Fruit fly (Drosophila melanogaster) whole organism, embryonic: ENCODE results near the gene p24-2.
"Not testable (repeated sequence)": the region's sequence is repeated elsewhere in the genome, so short reads cannot be mapped to it uniquely, and the experiment has no call there.

Experiments
- Aef1 ChIP-seq: fragments of 200-800 bp; sonication (Bioruptor generic); IDR thresholded peaks from 3 replicates; pipeline ENCODE4 v1.3.6; 2022; ENCODE audit warnings: missing biosample characterization, missing genetic modification characterization
- Atf-2 ChIP-seq: fragments of 200-800 bp; sonication (Bioruptor generic); optimal IDR thresholded peaks from 2 replicates; lab custom pipeline; 2016; ENCODE audit warnings: missing biosample characterization, missing genetic modification characterization
- CG11695 ChIP-seq: fragments of 200-800 bp; sonication (Bioruptor generic); IDR thresholded peaks from 3 replicates; pipeline ENCODE4 v1.3.6; 2022; ENCODE audit warnings: missing biosample characterization, missing genetic modification characterization
- CG12071 ChIP-seq: fragments of 200-800 bp; sonication (Bioruptor generic); optimal IDR thresholded peaks from 3 replicates; lab custom pipeline; 2018; ENCODE audit warnings: missing biosample characterization, mild to moderate bottlenecking, missing genetic modification characterization
- CG12219 ChIP-seq: fragments of 200-800 bp; sonication (Bioruptor generic); optimal IDR thresholded peaks from 3 replicates; lab custom pipeline; 2018; ENCODE audit warnings: missing biosample characterization, mild to moderate bottlenecking, missing genetic modification characterization
- CG12659 ChIP-seq: fragments of 200-800 bp; sonication (Bioruptor generic); optimal IDR thresholded peaks from 3 replicates; lab custom pipeline; 2017; ENCODE audit warnings: mild to moderate bottlenecking, missing biosample characterization, missing genetic modification reagents, missing genetic modification characterization
- CG14014 ChIP-seq: fragments of 200-800 bp; sonication (Bioruptor generic); IDR thresholded peaks from 2 replicates; pipeline ENCODE4 v1.3.6; 2022; ENCODE audit warnings: missing biosample characterization, missing genetic modification characterization
- CG15601 ChIP-seq: fragments of 200-800 bp; sonication (Bioruptor generic); optimal IDR thresholded peaks from 3 replicates; lab custom pipeline; 2019; ENCODE audit warnings: missing biosample characterization, mild to moderate bottlenecking, missing genetic modification characterization, moderate library complexity
- CG16813 ChIP-seq: fragments of 200-800 bp; sonication (Bioruptor generic); IDR thresholded peaks from 3 replicates; pipeline ENCODE4 v1.3.6; 2022; ENCODE audit warnings: missing biosample characterization, missing genetic modification characterization; ENCODE audit not compliant: partially characterized antibody
- CG17328 ChIP-seq: fragments of 200-800 bp; sonication (Bioruptor generic); IDR thresholded peaks from 2 replicates; pipeline ENCODE4 v1.3.6; 2022; ENCODE audit warnings: missing biosample characterization, missing genetic modification characterization
- CG18011 ChIP-seq: fragments of 200-800 bp; sonication (Bioruptor generic); optimal IDR thresholded peaks from 2 replicates; lab custom pipeline; 2017; ENCODE audit warnings: missing biosample characterization, missing genetic modification characterization, mild to moderate bottlenecking, moderate library complexity, missing genotype
- CG18619 ChIP-seq: fragments of 200-800 bp; sonication (Bioruptor generic); optimal IDR thresholded peaks from 3 replicates; lab custom pipeline; 2017; ENCODE audit warnings: missing biosample characterization, mild to moderate bottlenecking, missing genetic modification characterization
- CG2889 ChIP-seq: fragments of 200-800 bp; sonication (Bioruptor generic); IDR thresholded peaks from 3 replicates; pipeline ENCODE4 v1.3.6; 2022; ENCODE audit warnings: missing biosample characterization, missing genetic modification characterization
- CG32772 ChIP-seq: fragments of 200-800 bp; sonication (Bioruptor generic); IDR thresholded peaks from 2 replicates; pipeline ENCODE4 v1.3.6; 2022; ENCODE audit warnings: missing biosample characterization, missing genetic modification characterization
- CG33213 ChIP-seq: fragments of 200-800 bp; sonication (Bioruptor generic); optimal IDR thresholded peaks from 3 replicates; lab custom pipeline; 2016; ENCODE audit warnings: missing biosample characterization, missing genetic modification characterization
- CG4404 ChIP-seq: fragments of 200-800 bp; sonication (Bioruptor generic); IDR thresholded peaks from 2 replicates; pipeline ENCODE4 v1.3.6; 2022; ENCODE audit warnings: missing biosample characterization, missing genetic modification characterization
- CG4707 ChIP-seq: fragments of 200-800 bp; sonication (Bioruptor generic); optimal IDR thresholded peaks from 2 replicates; lab custom pipeline; 2018; ENCODE audit warnings: missing biosample characterization, mild to moderate bottlenecking, missing genetic modification characterization, moderate library complexity
- CG7357 ChIP-seq: fragments of 200-800 bp; sonication (Bioruptor generic); IDR thresholded peaks from 3 replicates; pipeline ENCODE4 v1.3.6; 2022; ENCODE audit warnings: missing biosample characterization, missing genetic modification characterization
- CG8388 ChIP-seq: fragments of 200-800 bp; sonication (Bioruptor generic); optimal IDR thresholded peaks from 2 replicates; lab custom pipeline; 2019; ENCODE audit warnings: missing biosample characterization, mild to moderate bottlenecking, missing genetic modification characterization, moderate library complexity
- CG8944 ChIP-seq: fragments of 200-800 bp; sonication (Bioruptor generic); optimal IDR thresholded peaks from 3 replicates; lab custom pipeline; 2016; ENCODE audit warnings: missing biosample characterization, missing genetic modification characterization
- Deaf1 ChIP-seq: fragments of 200-800 bp; optimal IDR thresholded peaks from 3 replicates; lab custom pipeline; 2019; ENCODE audit warnings: missing biosample characterization, mild to moderate bottlenecking, missing genetic modification characterization, moderate library complexity
- Dek ChIP-seq: fragments of 200-800 bp; sonication (Bioruptor generic); optimal IDR thresholded peaks from 3 replicates; lab custom pipeline; 2019; ENCODE audit warnings: missing biosample characterization, mild to moderate bottlenecking, missing genetic modification characterization, moderate library complexity
- Drgx ChIP-seq: fragments of 200-800 bp; sonication (Bioruptor generic); IDR thresholded peaks from 2 replicates; pipeline ENCODE4 v1.3.6; 2022; ENCODE audit warnings: missing biosample characterization, missing genetic modification characterization
- Fer3 ChIP-seq: fragments of 200-800 bp; sonication (Bioruptor generic); optimal IDR thresholded peaks from 2 replicates; lab custom pipeline; 2018; ENCODE audit warnings: missing biosample characterization, mild to moderate bottlenecking, missing genetic modification characterization, moderate library complexity
- H15 ChIP-seq: fragments of 200-800 bp; sonication (Bioruptor generic); IDR thresholded peaks from 3 replicates; pipeline ENCODE4 v1.3.6; 2022; ENCODE audit warnings: missing biosample characterization, missing genetic modification characterization
- Lim3 ChIP-seq: fragments of 200-800 bp; sonication (Bioruptor generic); IDR thresholded peaks from 2 replicates; pipeline ENCODE4 v1.3.6; 2022; ENCODE audit warnings: missing biosample characterization, missing genetic modification characterization
- Nf-YB ChIP-seq: fragments of 200-800 bp; sonication (Bioruptor generic); optimal IDR thresholded peaks from 3 replicates; lab custom pipeline; 2019; ENCODE audit warnings: missing biosample characterization, mild to moderate bottlenecking, missing genetic modification characterization, moderate library complexity
- Ravus ChIP-seq: fragments of 200-800 bp; sonication (Bioruptor generic); IDR thresholded peaks from 2 replicates; pipeline ENCODE4 v1.3.6; 2022; ENCODE audit warnings: missing biosample characterization, missing genetic modification characterization
- Sin3A ChIP-seq: fragments of >200 bp; optimal IDR thresholded peaks from 2 replicates; lab custom pipeline; 2018
- Six4 ChIP-seq: fragments of 200-800 bp; sonication (Bioruptor generic); optimal IDR thresholded peaks from 2 replicates; lab custom pipeline; 2016; ENCODE audit warnings: missing biosample characterization, missing genetic modification characterization
- Sox102F ChIP-seq: fragments of 200-800 bp; sonication (Bioruptor generic); optimal IDR thresholded peaks from 2 replicates; lab custom pipeline; 2018; ENCODE audit warnings: missing biosample characterization, mild to moderate bottlenecking, missing genetic modification characterization, moderate library complexity
- cg ChIP-seq: fragments of 200-800 bp; sonication (Bioruptor generic); optimal IDR thresholded peaks from 3 replicates; lab custom pipeline; 2019; ENCODE audit warnings: missing biosample characterization, mild to moderate bottlenecking, missing genetic modification characterization, moderate library complexity
- corto ChIP-seq: fragments of 200-800 bp; sonication (Bioruptor generic); optimal IDR thresholded peaks from 2 replicates; lab custom pipeline; 2016; ENCODE audit warnings: missing biosample characterization, mild to moderate bottlenecking, missing genetic modification characterization, moderate library complexity
- dm ChIP-seq: fragments of 200-800 bp; sonication (Bioruptor generic); optimal IDR thresholded peaks from 3 replicates; lab custom pipeline; 2016; ENCODE audit warnings: missing biosample characterization, missing genetic modification characterization
- ems ChIP-seq: fragments of 200-800 bp; sonication (Bioruptor generic); optimal IDR thresholded peaks from 3 replicates; lab custom pipeline; 2016; ENCODE audit warnings: missing biosample characterization, missing genetic modification characterization
- en ChIP-seq: fragments of 200-800 bp; sonication (Bioruptor generic); optimal IDR thresholded peaks from 2 replicates; lab custom pipeline; 2016; ENCODE audit warnings: missing biosample characterization, missing genetic modification characterization
- fu2 ChIP-seq: fragments of 200-800 bp; sonication (Bioruptor generic); optimal IDR thresholded peaks from 2 replicates; lab custom pipeline; 2016; ENCODE audit warnings: missing biosample characterization, missing genetic modification characterization
- gem ChIP-seq: fragments of 200-800 bp; sonication (Bioruptor generic); optimal IDR thresholded peaks from 2 replicates; lab custom pipeline; 2019; ENCODE audit warnings: missing biosample characterization, mild to moderate bottlenecking, missing genetic modification characterization, moderate library complexity
- grau ChIP-seq: fragments of 200-800 bp; optimal IDR thresholded peaks from 3 replicates; lab custom pipeline; 2019; ENCODE audit warnings: missing biosample characterization, mild to moderate bottlenecking, missing genetic modification characterization, moderate library complexity
- gro ChIP-seq: fragments of 200-800 bp; sonication (Bioruptor generic); optimal IDR thresholded peaks from 2 replicates; lab custom pipeline; 2016; ENCODE audit warnings: missing biosample characterization, missing genetic modification characterization
- gt ChIP-seq: fragments of 200-800 bp; sonication (Bioruptor generic); IDR thresholded peaks from 2 replicates; pipeline ENCODE4 v1.3.6; 2022; ENCODE audit warnings: missing biosample characterization, missing genetic modification characterization
- h ChIP-seq: fragments of >200 bp; optimal IDR thresholded peaks from 2 replicates; lab custom pipeline; 2017
- ham ChIP-seq: fragments of 200-800 bp; sonication (Bioruptor generic); IDR thresholded peaks from 2 replicates; pipeline ENCODE4 v1.3.6; 2022; ENCODE audit warnings: missing biosample characterization, missing genetic modification characterization
- kni ChIP-seq: fragments of 200-800 bp; sonication (Bioruptor generic); optimal IDR thresholded peaks from 3 replicates; lab custom pipeline; 2017; ENCODE audit warnings: mild to moderate bottlenecking, missing biosample characterization, missing genetic modification reagents, missing genetic modification characterization
- otp ChIP-seq: fragments of 200-800 bp; sonication (Bioruptor generic); IDR thresholded peaks from 3 replicates; pipeline ENCODE4, ENCODE4 v1.3.6; 2022; ENCODE audit warnings: missing biosample characterization, missing genetic modification characterization
- seq ChIP-seq: fragments of 200-800 bp; sonication (Bioruptor generic); IDR thresholded peaks from 2 replicates; pipeline ENCODE4 v1.3.6; 2022; ENCODE audit warnings: missing biosample characterization, missing genetic modification characterization
- sna ChIP-seq: fragments of 200-800 bp; sonication (Bioruptor generic); IDR thresholded peaks from 2 replicates; pipeline ENCODE4 v1.3.6; 2022; ENCODE audit warnings: missing biosample characterization, missing genetic modification characterization; ENCODE audit not compliant: partially characterized antibody
- tap ChIP-seq: fragments of 200-800 bp; optimal IDR thresholded peaks from 3 replicates; lab custom pipeline; 2019; ENCODE audit warnings: missing biosample characterization, mild to moderate bottlenecking, missing genetic modification characterization, moderate library complexity
- tgo ChIP-seq: fragments of 200-800 bp; sonication (Bioruptor generic); IDR thresholded peaks from 3 replicates; pipeline ENCODE4 v1.3.6; 2022; ENCODE audit warnings: missing biosample characterization, missing genetic modification characterization
- zen2 ChIP-seq: fragments of 200-800 bp; sonication (Bioruptor generic); IDR thresholded peaks from 3 replicates; pipeline ENCODE4 v1.3.6; 2022; ENCODE audit warnings: missing biosample characterization, missing genetic modification characterization; ENCODE audit not compliant: partially characterized antibody
- zfh2 ChIP-seq: fragments of 200-800 bp; sonication (Bioruptor generic); optimal IDR thresholded peaks from 2 replicates; lab custom pipeline; 2016; ENCODE audit warnings: missing biosample characterization, missing genetic modification characterization

The p24-2 gene

dm6 chr3R:9692675-9693129 is at the start of gene p24-2, which contains the start of the genes Unc-115b and CG32939:
TSS of gene p24-2 (minus strand) at chr3R:9692794.
TSS of gene Unc-115b (minus strand) at chr3R:9692775.
TSS of gene CG32939 (plus strand) at chr3R:9693079.
- not testable (repeated sequence) for TF ChIP-seq Drgx; Sox102F (GFP tag; lab: Kevin White, UChicago); en (GFP tag; lab: Kevin White, UChicago)
- TF ChIP-seq, all 482 proteins: peak for 0; not testable (repeated sequence) for 482

DNA sequence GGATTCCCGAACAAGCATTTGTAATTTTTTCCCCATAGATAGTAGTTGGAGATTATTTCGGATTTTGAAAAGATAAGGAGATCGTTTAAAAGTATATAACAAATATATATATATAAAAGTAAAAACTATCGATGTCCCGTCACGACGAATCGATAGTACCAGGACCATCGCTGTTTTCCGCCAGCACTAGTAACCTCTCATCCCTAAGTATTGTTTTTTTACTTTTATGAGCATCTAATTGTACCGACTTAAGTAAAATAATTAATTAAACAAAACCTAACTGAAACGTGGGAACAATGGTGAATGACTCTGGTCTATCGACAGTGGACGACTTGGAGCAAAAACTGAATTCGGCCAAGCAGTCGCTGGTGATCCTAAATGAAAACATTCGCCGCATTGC is 48.1 kb upstream of the p24-2 start, which contains the start of gene Pnn:
Pnn (plus strand) TSS at position 187 of the 400 bp plus-strand sequence.
- TF ChIP-seq Ravus (GFP tag; lab: Robert Waterston, UW): no peak
- TF ChIP-seq CG8388 (GFP tag; lab: Kevin White, UChicago): no peak
- TF ChIP-seq seq: no peak
- TF ChIP-seq kni (GFP tag; lab: Kevin White, UChicago): no peak
- no peak for TF ChIP-seq grau
- TF ChIP-seq Aef1 (GFP tag; lab: Robert Waterston, UW): no peak
- TF ChIP-seq H15 (GFP tag; lab: Robert Waterston, UW): no peak
- TF ChIP-seq CG18011 (GFP tag; lab: Kevin White, UChicago): no peak
- TF ChIP-seq tap (tag; lab: Kevin White, UChicago): no peak
- TF ChIP-seq zen2: peak; percentile 85
- peak; percentile 92 for TF ChIP-seq CG16813 (GFP tag; lab: Robert Waterston, UW)
- TF ChIP-seq CG12219: no peak
- no peak for TF ChIP-seq h (lab: Kevin White, UChicago)
- TF ChIP-seq CG14014: no peak
- TF ChIP-seq Nf-YB (GFP tag; lab: Kevin White, UChicago): no peak
- no peak for TF ChIP-seq CG4404 (GFP tag; lab: Robert Waterston, UW)
- TF ChIP-seq CG18619 (GFP tag; lab: Kevin White, UChicago): no peak
- TF ChIP-seq gt (GFP tag; lab: Robert Waterston, UW): no peak
- no peak for TF ChIP-seq CG2889 (GFP tag; lab: Robert Waterston, UW)
- no peak for TF ChIP-seq zfh2 (GFP tag; lab: Kevin White, UChicago)
- TF ChIP-seq dm (GFP tag; lab: Kevin White, UChicago): no peak
- TF ChIP-seq Lim3 (GFP tag; lab: Robert Waterston, UW): no peak
- TF ChIP-seq CG7357 (GFP tag; lab: Robert Waterston, UW): no peak
- TF ChIP-seq CG12659 (GFP tag; lab: Kevin White, UChicago): peak; percentile 30
- TF ChIP-seq CG15601 (tag; lab: Kevin White, UChicago): no peak
- no peak for TF ChIP-seq CG8944 (GFP tag; lab: Kevin White, UChicago)
- TF ChIP-seq Six4 (GFP tag; lab: Kevin White, UChicago): no peak
- TF ChIP-seq otp (GFP tag; lab: Robert Waterston, UW): no peak
- TF ChIP-seq CG11695: no peak
- no peak for TF ChIP-seq CG12071 (GFP tag; lab: Kevin White, UChicago)
- TF ChIP-seq ems (GFP tag; lab: Kevin White, UChicago): no peak
- no peak for TF ChIP-seq Atf-2 (GFP tag; lab: Kevin White, UChicago)
- TF ChIP-seq gro (GFP tag; lab: Kevin White, UChicago): no peak
- TF ChIP-seq corto (GFP tag; lab: Kevin White, UChicago): no peak
- no peak for TF ChIP-seq Dek (tag; lab: Kevin White, UChicago)
- no peak for TF ChIP-seq ham (GFP tag; lab: Robert Waterston, UW)
- no peak for TF ChIP-seq fu2 (GFP tag; lab: Kevin White, UChicago)
- no peak for TF ChIP-seq CG33213 (GFP tag; lab: Kevin White, UChicago)
- TF ChIP-seq gem: no peak
- TF ChIP-seq sna (GFP tag; lab: Robert Waterston, UW): peak; percentile 87
- TF ChIP-seq Deaf1 (tag; lab: Kevin White, UChicago): no peak
- TF ChIP-seq Fer3: no peak
- no peak for TF ChIP-seq tgo (GFP tag; lab: Robert Waterston, UW)
- TF ChIP-seq CG17328 (GFP tag; lab: Robert Waterston, UW): no peak
- TF ChIP-seq CG4707 (GFP tag; lab: Kevin White, UChicago): no peak
- TF ChIP-seq CG32772 (GFP tag; lab: Robert Waterston, UW): no peak
- no peak for TF ChIP-seq cg (GFP tag; lab: Kevin White, UChicago)
- TF ChIP-seq Sin3A: no peak
